Fruit fly (Drosophila melanogaster) whole organism, prepupa: ENCODE results near the gene Lgr3.

ENCODE experiments used
- Blimp-1 ChIP-seq: fragments of 200-800 bp; sonication (Bioruptor generic); optimal IDR thresholded peaks from 3 replicates; lab custom pipeline; 2017; ENCODE audit warnings: missing biosample characterization, missing genetic modification characterization, mild to moderate bottlenecking, moderate library complexity, missing genetic modification reagents
- CG10631 ChIP-seq: fragments of 200-800 bp; sonication (Bioruptor generic); optimal IDR thresholded peaks from 2 replicates; lab custom pipeline; 2016; ENCODE audit warnings: missing biosample characterization, missing genetic modification characterization
- CG11294 ChIP-seq: fragments of 200-800 bp; sonication (Bioruptor generic); IDR thresholded peaks from 2 replicates; pipeline ENCODE4 v1.3.6; 2022; ENCODE audit warnings: missing biosample characterization, missing genetic modification characterization
- CG11902 ChIP-seq: fragments of 200-800 bp; sonication (Bioruptor generic); optimal IDR thresholded peaks from 3 replicates; lab custom pipeline; 2016; ENCODE audit warnings: missing biosample characterization, missing genetic modification characterization
- CG15336 ChIP-seq: fragments of 200-800 bp; sonication (Bioruptor generic); IDR thresholded peaks from 2 replicates; pipeline ENCODE4 v1.3.6; 2022; ENCODE audit warnings: missing biosample characterization, missing genetic modification characterization
- CG1621 ChIP-seq: fragments of 200-800 bp; sonication (Bioruptor generic); optimal IDR thresholded peaks from 3 replicates; lab custom pipeline; 2018; ENCODE audit warnings: missing biosample characterization, mild to moderate bottlenecking, missing genetic modification characterization
- CG16779 ChIP-seq: fragments of 200-800 bp; sonication (Bioruptor generic); optimal IDR thresholded peaks from 3 replicates; lab custom pipeline; 2017; ENCODE audit warnings: missing biosample characterization, mild to moderate bottlenecking, missing genetic modification characterization
- CG3032 ChIP-seq: fragments of 200-800 bp; optimal IDR thresholded peaks from 2 replicates; lab custom pipeline; 2019; ENCODE audit warnings: missing biosample characterization, mild to moderate bottlenecking, missing genetic modification characterization, moderate library complexity
- CG34406 ChIP-seq: fragments of 200-800 bp; sonication (Bioruptor generic); optimal IDR thresholded peaks from 3 replicates; lab custom pipeline; 2016; ENCODE audit warnings: missing biosample characterization, missing genetic modification characterization
- CG6163 ChIP-seq: fragments of 200-800 bp; sonication (Bioruptor generic); IDR thresholded peaks from 3 replicates; pipeline ENCODE4 v1.3.6; 2022; ENCODE audit warnings: missing biosample characterization, missing genetic modification characterization
- CG6276 ChIP-seq: fragments of 200-800 bp; sonication (Bioruptor generic); optimal IDR thresholded peaks from 2 replicates; lab custom pipeline; 2017; ENCODE audit warnings: missing biosample characterization, mild to moderate bottlenecking, missing genetic modification characterization
- CG6792 ChIP-seq: fragments of 200-800 bp; sonication (Bioruptor generic); optimal IDR thresholded peaks from 3 replicates; lab custom pipeline; 2016; ENCODE audit warnings: missing biosample characterization, missing genetic modification characterization
- CG6808 ChIP-seq: fragments of 200-800 bp; sonication (Bioruptor generic); optimal IDR thresholded peaks from 3 replicates; lab custom pipeline; 2017; ENCODE audit warnings: missing biosample characterization, missing genetic modification characterization, mild to moderate bottlenecking, moderate library complexity, missing genetic modification reagents
- CG6854 ChIP-seq: fragments of 200-800 bp; sonication (Bioruptor generic); optimal IDR thresholded peaks from 2 replicates; lab custom pipeline; 2017; ENCODE audit warnings: missing biosample characterization, mild to moderate bottlenecking, missing genetic modification characterization
- CG7368 ChIP-seq: fragments of 200-800 bp; sonication (Bioruptor generic); optimal IDR thresholded peaks from 3 replicates; lab custom pipeline; 2016; ENCODE audit warnings: missing biosample characterization, missing genetic modification characterization
- CG8119 ChIP-seq: fragments of 200-800 bp; sonication (Bioruptor generic); IDR thresholded peaks from 3 replicates; pipeline ENCODE4 v1.3.6; 2022; ENCODE audit warnings: missing biosample characterization, missing genetic modification characterization
- CG8319 ChIP-seq: fragments of 200-800 bp; sonication (Bioruptor generic); optimal IDR thresholded peaks from 3 replicates; lab custom pipeline; 2016; ENCODE audit warnings: missing biosample characterization, missing genetic modification characterization
- CG8632 ChIP-seq: fragments of 200-800 bp; sonication (Bioruptor generic); optimal IDR thresholded peaks from 3 replicates; lab custom pipeline; 2016; ENCODE audit warnings: missing biosample characterization, missing genetic modification characterization
- CG9139 ChIP-seq: fragments of 200-800 bp; sonication (Bioruptor generic); optimal IDR thresholded peaks from 3 replicates; lab custom pipeline; 2017; ENCODE audit warnings: missing biosample characterization, mild to moderate bottlenecking, missing genetic modification characterization
- Eip75B ChIP-seq: fragments of 200-800 bp; sonication (Bioruptor generic); optimal IDR thresholded peaks from 3 replicates; lab custom pipeline; 2016; ENCODE audit warnings: missing biosample characterization, missing genetic modification characterization
- Eip93F ChIP-seq: fragments of 200-800 bp; sonication (Bioruptor generic); optimal IDR thresholded peaks from 2 replicates; lab custom pipeline; 2016; ENCODE audit warnings: missing biosample characterization, mild to moderate bottlenecking, missing genetic modification characterization
- Ets21C ChIP-seq: fragments of 200-800 bp; sonication (Bioruptor generic); optimal IDR thresholded peaks from 3 replicates; lab custom pipeline; 2016; ENCODE audit warnings: missing biosample characterization, missing genetic modification characterization
- Ets96B ChIP-seq: fragments of 200-800 bp; optimal IDR thresholded peaks from 2 replicates; lab custom pipeline; 2019; ENCODE audit warnings: missing biosample characterization, mild to moderate bottlenecking, missing genetic modification characterization, moderate library complexity
- Gug ChIP-seq: fragments of 200-800 bp; sonication (Bioruptor generic); IDR thresholded peaks from 2 replicates; pipeline ENCODE4 v1.3.6; 2022; ENCODE audit warnings: missing biosample characterization, missing genetic modification characterization
- Hr4 ChIP-seq: fragments of 200-800 bp; sonication (Bioruptor generic); optimal IDR thresholded peaks from 3 replicates; lab custom pipeline; 2016; ENCODE audit warnings: missing biosample characterization, missing genetic modification characterization
- Met ChIP-seq: fragments of 200-800 bp; sonication (Bioruptor generic); optimal IDR thresholded peaks from 3 replicates; lab custom pipeline; 2016; ENCODE audit warnings: missing biosample characterization, missing genetic modification characterization
- Sox102F ChIP-seq: fragments of 200-800 bp; sonication (Bioruptor generic); optimal IDR thresholded peaks from 2 replicates; lab custom pipeline; 2016; ENCODE audit warnings: missing biosample characterization, mild to moderate bottlenecking, missing genetic modification characterization
- Sox14 ChIP-seq: fragments of 200-800 bp; sonication (Bioruptor generic); optimal IDR thresholded peaks from 3 replicates; lab custom pipeline; 2016; ENCODE audit warnings: missing biosample characterization, missing genetic modification characterization
- Sox15 ChIP-seq: fragments of 200-800 bp; sonication (Bioruptor generic); optimal IDR thresholded peaks from 3 replicates; lab custom pipeline; 2016; ENCODE audit warnings: missing biosample characterization, missing genetic modification characterization
- achi ChIP-seq: fragments of 200-800 bp; sonication (Bioruptor generic); optimal IDR thresholded peaks from 3 replicates; lab custom pipeline; 2016; ENCODE audit warnings: missing biosample characterization, missing genetic modification characterization
- acj6 ChIP-seq: fragments of 200-800 bp; sonication (Bioruptor generic); optimal IDR thresholded peaks from 3 replicates; lab custom pipeline; 2016; ENCODE audit warnings: missing biosample characterization, missing genetic modification characterization
- cyc ChIP-seq: fragments of 200-800 bp; sonication (Bioruptor generic); optimal IDR thresholded peaks from 3 replicates; lab custom pipeline; 2016; ENCODE audit warnings: missing biosample characterization, missing genetic modification characterization
- dac ChIP-seq: fragments of 200-800 bp; sonication (Bioruptor generic); optimal IDR thresholded peaks from 2 replicates; lab custom pipeline; 2017; ENCODE audit warnings: missing biosample characterization, mild to moderate bottlenecking, missing genetic modification characterization
- esn ChIP-seq: fragments of 200-800 bp; sonication (Bioruptor generic); optimal IDR thresholded peaks from 2 replicates; lab custom pipeline; 2016; ENCODE audit warnings: missing biosample characterization, mild to moderate bottlenecking, missing genetic modification characterization, moderate library complexity
- fd59A ChIP-seq: fragments of 200-800 bp; sonication (Bioruptor generic); optimal IDR thresholded peaks from 2 replicates; lab custom pipeline; 2017; ENCODE audit warnings: missing biosample characterization, mild to moderate bottlenecking, missing genetic modification characterization, missing genetic modification reagents
- fd85E ChIP-seq: fragments of 200-800 bp; sonication (Bioruptor generic); optimal IDR thresholded peaks from 3 replicates; lab custom pipeline; 2016; ENCODE audit warnings: missing biosample characterization, missing genetic modification characterization
- lz ChIP-seq: fragments of 200-800 bp; sonication (Bioruptor generic); optimal IDR thresholded peaks from 3 replicates; lab custom pipeline; 2016; ENCODE audit warnings: missing biosample characterization, missing genetic modification characterization
- net ChIP-seq: fragments of 200-800 bp; sonication (Bioruptor generic); optimal IDR thresholded peaks from 3 replicates; lab custom pipeline; 2016; ENCODE audit warnings: missing biosample characterization, missing genetic modification characterization
- pdm3 ChIP-seq: fragments of 200-800 bp; sonication (Bioruptor generic); optimal IDR thresholded peaks from 3 replicates; lab custom pipeline; 2016; ENCODE audit warnings: missing biosample characterization, missing genetic modification characterization
- salr ChIP-seq, 2 experiments: fragments of 200-800 bp; sonication (Bioruptor generic); optimal IDR thresholded peaks; 3 replicates each; lab custom pipeline; 2016 to 2018; ENCODE audit warnings: missing biosample characterization in 2 of 2, missing genetic modification characterization in 2 of 2, mild to moderate bottlenecking in 1 of 2
- spab ChIP-seq: fragments of 200-800 bp; sonication (Bioruptor generic); optimal IDR thresholded peaks from 2 replicates; lab custom pipeline; 2017; ENCODE audit warnings: missing biosample characterization, mild to moderate bottlenecking, missing genetic modification characterization, missing genetic modification reagents
- svp ChIP-seq: fragments of 200-800 bp; sonication (Bioruptor generic); peaks from one replicate; lab custom pipeline; 2016; ENCODE audit warnings: missing biosample characterization, missing genetic modification characterization
- topi ChIP-seq: fragments of 200-800 bp; sonication (Bioruptor generic); optimal IDR thresholded peaks from 3 replicates; lab custom pipeline; 2016; ENCODE audit warnings: missing biosample characterization, missing genetic modification characterization
- vri ChIP-seq: fragments of 200-800 bp; sonication (Bioruptor generic); optimal IDR thresholded peaks from 3 replicates; lab custom pipeline; 2016; ENCODE audit warnings: missing biosample characterization, mild to moderate bottlenecking, missing genetic modification characterization

Lgr3 gene

dm6 chr3R:25637294-25638174 lies 28.1 kb upstream of the Lgr3 start, which contains the start of gene jigr1 (continued):
- TF ChIP-seq CG3032 (tag; lab: Kevin White, UChicago) (peak; percentile 58), Gug (GFP tag; lab: Robert Waterston, UW) (no peak), CG10631 (GFP tag; lab: Kevin White, UChicago) (peak; percentile 56), svp (GFP tag; lab: Kevin White, UChicago) (peak; percentile 85), Sox14 (GFP tag; lab: Kevin White, UChicago) (peak; percentile 73), pdm3 (peak; percentile 63), CG6276 (GFP tag; lab: Kevin White, UChicago) (no peak), Ets96B (tag; lab: Kevin White, UChicago) (peak; percentile 62), Hr4 (peak; percentile 2), CG16779 (tag; lab: Kevin White, UChicago) (no peak), dac (GFP tag; lab: Kevin White, UChicago) (no peak), net (GFP tag; lab: Kevin White, UChicago) (peak; percentile 42), CG9139 (peak; percentile 57), Blimp-1 (GFP tag; lab: Kevin White, UChicago) (peak; percentile 20)

DNA sequence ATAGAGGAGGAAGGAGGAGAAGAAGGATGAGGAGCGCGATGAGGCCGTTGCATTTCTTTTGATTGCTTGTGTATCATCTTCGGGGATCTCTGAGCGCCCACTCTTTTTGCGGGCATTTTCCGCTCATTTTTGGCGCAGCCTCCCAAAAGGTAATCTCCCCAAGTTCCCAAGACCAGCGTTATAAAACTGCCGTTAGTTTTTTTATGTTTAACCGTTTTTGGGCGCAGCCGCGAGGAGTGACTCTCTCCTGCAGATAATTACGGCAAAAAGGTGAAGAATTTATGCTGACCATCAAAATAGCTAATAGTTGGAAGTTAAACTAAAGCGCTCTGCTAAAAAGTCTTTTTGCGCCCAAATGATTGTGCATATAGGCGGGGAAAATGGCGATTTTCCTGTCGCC lies 27.2 kb upstream of the Lgr3 start:
- no peak for TF ChIP-seq dac (GFP tag; lab: Kevin White, UChicago)
- no peak for TF ChIP-seq svp (GFP tag; lab: Kevin White, UChicago)
- TF ChIP-seq CG7368: no peak
- TF ChIP-seq fd59A (GFP tag; lab: Kevin White, UChicago): no peak
- no peak for TF ChIP-seq CG34406 (GFP tag; lab: Kevin White, UChicago)
- TF ChIP-seq CG6276 (GFP tag; lab: Kevin White, UChicago): no peak
- no peak for TF ChIP-seq CG6854 (GFP tag; lab: Kevin White, UChicago)
- no peak for TF ChIP-seq CG8119 (GFP tag; lab: Robert Waterston, UW)
- no peak for TF ChIP-seq salr (GFP tag; optimal IDR thresholded peaks at IDR 0.05; lab: Kevin White, UChicago)
- no peak for TF ChIP-seq CG8319
- TF ChIP-seq Sox102F (GFP tag; lab: Kevin White, UChicago): no peak
- TF ChIP-seq Blimp-1 (GFP tag; lab: Kevin White, UChicago): no peak
- no peak for TF ChIP-seq Met (GFP tag; lab: Kevin White, UChicago)
- TF ChIP-seq topi (GFP tag; lab: Kevin White, UChicago): no peak
- no peak for TF ChIP-seq CG6808

dm6 chr3R:25638961-25639360 lies 26.6 kb upstream of the Lgr3 start:
- TF ChIP-seq CG6792: peak; percentile 61
- no peak for TF ChIP-seq fd85E (GFP tag; lab: Kevin White, UChicago)
- TF ChIP-seq dac (GFP tag; lab: Kevin White, UChicago): no peak
- peak; percentile 55 for TF ChIP-seq CG8632 (GFP tag; lab: Kevin White, UChicago)
- peak; percentile 39 for TF ChIP-seq spab
- peak; percentile 69 for TF ChIP-seq CG6808
- peak; percentile 86 for TF ChIP-seq esn (GFP tag; lab: Kevin White, UChicago)
- TF ChIP-seq topi (GFP tag; lab: Kevin White, UChicago): peak; percentile 86
- peak; percentile 8 for TF ChIP-seq CG11902 (GFP tag; lab: Kevin White, UChicago)
- no peak for TF ChIP-seq CG15336 (GFP tag; lab: Robert Waterston, UW)
- TF ChIP-seq Sox14 (GFP tag; lab: Kevin White, UChicago): peak; percentile 54
- peak; percentile 85 for TF ChIP-seq Met (GFP tag; lab: Kevin White, UChicago)
- TF ChIP-seq CG11294 (GFP tag; lab: Robert Waterston, UW): no peak
- TF ChIP-seq Ets21C (GFP tag; lab: Kevin White, UChicago): peak; percentile 53
- peak; percentile 33 for TF ChIP-seq net (GFP tag; lab: Kevin White, UChicago)
- peak; percentile 36 for TF ChIP-seq CG6854 (GFP tag; lab: Kevin White, UChicago)
- peak; percentile 16 to 17 for TF ChIP-seq salr (GFP tag; optimal IDR thresholded peaks at IDR 0.05; lab: Kevin White, UChicago)
- TF ChIP-seq cyc (GFP tag; lab: Kevin White, UChicago): peak; percentile 71
- peak; percentile 75 for TF ChIP-seq Eip75B (GFP tag; lab: Kevin White, UChicago)
- peak; percentile 62 for TF ChIP-seq acj6 (GFP tag; lab: Kevin White, UChicago)
- peak; percentile 56 for TF ChIP-seq achi (GFP tag; lab: Kevin White, UChicago)
- peak; percentile 13 for TF ChIP-seq CG8319
- TF ChIP-seq CG1621 (tag; lab: Kevin White, UChicago): peak; percentile 34
- TF ChIP-seq vri (GFP tag; lab: Kevin White, UChicago): peak; percentile 62
- TF ChIP-seq CG3032 (tag; lab: Kevin White, UChicago): peak; percentile 65
- peak; percentile 92 for TF ChIP-seq svp (GFP tag; lab: Kevin White, UChicago)
- TF ChIP-seq Sox15 (GFP tag; lab: Kevin White, UChicago): peak; percentile 39
- peak; percentile 76 for TF ChIP-seq lz (GFP tag; lab: Kevin White, UChicago)
- peak; percentile 66 for TF ChIP-seq Eip93F (GFP tag; lab: Kevin White, UChicago)
- peak; percentile 66 for TF ChIP-seq pdm3
- peak; percentile 36 for TF ChIP-seq Blimp-1 (GFP tag; lab: Kevin White, UChicago)
- TF ChIP-seq CG6163 (GFP tag; lab: Robert Waterston, UW): peak; percentile 45; the same call in 1 of the 3 replicates
- TF ChIP-seq Sox102F (GFP tag; lab: Kevin White, UChicago): peak; percentile 81
